Worm (Caenorhabditis elegans): ENCODE measurements around the gene nhr-147.
"Not testable (repeated sequence)": the region's sequence is repeated elsewhere in the genome, so short reads cannot be mapped to it uniquely, and the experiment has no call there.

The nhr-147 gene

DNA sequence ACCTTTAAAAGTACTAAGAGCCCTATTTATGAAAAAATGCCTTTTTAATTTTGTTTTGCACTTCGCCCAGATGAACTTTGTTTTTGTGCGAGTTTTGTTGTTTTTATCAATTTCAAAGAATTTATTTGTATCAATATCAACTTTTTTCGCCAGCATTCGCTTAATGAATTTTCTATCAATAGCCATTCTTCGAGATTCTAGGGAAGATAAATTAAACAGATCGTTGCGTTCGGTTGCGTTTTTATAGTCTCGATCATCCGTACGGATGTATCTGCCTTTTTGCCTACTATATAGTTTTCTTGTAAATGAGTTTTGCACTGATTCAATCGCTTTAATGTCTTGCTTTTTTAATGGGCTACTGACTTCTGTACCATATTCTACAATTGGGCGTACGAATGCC is at the start of gene nhr-147:
Gene nhr-147 (plus strand): TSS at position 301 of the 400 bp plus-strand sequence.
- TF ChIP-seq unc-55 (GFP tag; optimal IDR thresholded peaks at IDR 0.05); ztf-1 (GFP tag; conservative IDR thresholded peaks at IDR 0.05); crh-2 (tag; optimal IDR thresholded peaks at IDR 0.05): not testable (repeated sequence)

DNA sequence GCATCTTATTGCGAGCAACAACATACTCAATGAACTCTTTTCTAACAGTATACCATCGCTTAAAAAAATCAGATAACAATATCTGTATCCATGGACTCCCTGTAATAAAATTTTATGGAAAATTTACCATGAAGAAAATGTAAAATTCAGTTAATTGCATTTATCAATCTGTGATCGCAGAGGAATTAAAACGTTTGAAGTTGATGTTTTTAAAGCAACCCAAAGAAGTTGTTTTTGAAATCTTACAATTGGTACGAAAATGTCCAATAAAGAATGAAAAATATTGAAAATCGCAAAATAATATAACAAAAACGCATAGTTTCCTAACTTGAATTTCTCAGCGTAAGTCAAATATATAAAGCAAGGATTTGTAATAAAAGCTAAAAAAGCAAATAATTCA is 48.3 kb upstream of the nhr-147 start, which contains the start of gene srj-32:
Gene srj-32 (minus strand): TSS at position 101 of the 400 bp plus-strand sequence.
- TF ChIP-seq unc-62 (GFP tag; optimal IDR thresholded peaks at IDR 0.05) (no peak), snpc-4 (tag; optimal IDR thresholded peaks at IDR 0.05) (no peak), sma-3 (GFP tag; optimal IDR thresholded peaks at IDR 0.05) (no peak), nhr-6 (tag; optimal IDR thresholded peaks at IDR 0.05) (no peak), ZK546.5 (tag; optimal IDR thresholded peaks at IDR 0.05) (no peak), dmd-4 (tag; optimal IDR thresholded peaks at IDR 0.05) (no peak), skn-1 (tag; optimal IDR thresholded peaks at IDR 0.05) (no peak), lsy-2 (tag; optimal IDR thresholded peaks at IDR 0.05) (no peak), mdl-1 (tag; optimal IDR thresholded peaks at IDR 0.05) (no peak), crh-2 (tag; optimal IDR thresholded peaks at IDR 0.05) (no peak), ztf-1 (GFP tag; conservative IDR thresholded peaks at IDR 0.05) (no peak), alr-1 (tag; optimal IDR thresholded peaks at IDR 0.05) (no peak), ceh-82 (tag; optimal IDR thresholded peaks at IDR 0.05) (no peak), lin-13 (GFP tag; optimal IDR thresholded peaks at IDR 0.05) (no peak)

DNA sequence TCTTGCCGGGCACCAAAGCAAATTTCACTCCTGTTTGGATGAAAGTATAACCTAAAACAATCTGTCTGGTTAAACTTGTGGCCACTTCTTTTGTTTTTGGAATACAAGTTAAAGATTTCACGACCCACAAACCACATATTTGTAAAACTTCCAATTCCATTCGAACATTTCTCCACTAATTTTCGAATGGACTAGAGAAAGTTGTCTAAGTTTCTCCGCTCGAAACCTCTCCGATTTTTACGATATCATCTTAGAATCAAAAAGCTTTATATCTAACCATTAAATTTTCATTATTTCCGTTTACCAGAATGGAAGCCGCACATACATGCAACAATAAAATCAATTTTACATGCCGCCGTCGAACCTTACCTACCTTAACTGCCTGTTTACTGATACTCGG is 47.1 kb upstream of the nhr-147 start, which contains the start of gene F07G11.3:
Gene F07G11.3 (plus strand): TSS at position 301 of the 400 bp plus-strand sequence.
- TF ChIP-seq gmeb-1 (tag; optimal IDR thresholded peaks at IDR 0.05) = no peak
- no peak for TF ChIP-seq ceh-82 (tag; optimal IDR thresholded peaks at IDR 0.05)
- TF ChIP-seq nhr-21 (tag; optimal IDR thresholded peaks at IDR 0.05) = no peak
- TF ChIP-seq sma-3 (GFP tag; optimal IDR thresholded peaks at IDR 0.05) = no peak
- TF ChIP-seq nhr-12 (tag; optimal IDR thresholded peaks at IDR 0.05) = no peak
- TF ChIP-seq skn-1 (tag; optimal IDR thresholded peaks at IDR 0.05) = no peak
- no peak for TF ChIP-seq ama-1 (optimal IDR thresholded peaks at IDR 0.05)
- TF ChIP-seq crh-2 (tag; optimal IDR thresholded peaks at IDR 0.05) = no peak
- TF ChIP-seq nhr-23 (tag; optimal IDR thresholded peaks at IDR 0.05) = no peak
- TF ChIP-seq nhr-10 (tag; optimal IDR thresholded peaks at IDR 0.05) = no peak
- TF ChIP-seq ceh-16 (tag; optimal IDR thresholded peaks at IDR 0.05) = no peak
- TF ChIP-seq sem-4 (tag; optimal IDR thresholded peaks at IDR 0.05) = no peak
- TF ChIP-seq nhr-25 (tag; optimal IDR thresholded peaks at IDR 0.05) = no peak
- TF ChIP-seq lin-11 (tag; optimal IDR thresholded peaks at IDR 0.05) = no peak
- TF ChIP-seq ztf-4 (tag; optimal IDR thresholded peaks at IDR 0.05) = no peak
- TF ChIP-seq mdl-1 (tag; optimal IDR thresholded peaks at IDR 0.05) = no peak
- no peak for TF ChIP-seq lin-13 (GFP tag; optimal IDR thresholded peaks at IDR 0.05)
- TF ChIP-seq unc-62 (GFP tag; optimal IDR thresholded peaks at IDR 0.05) = no peak

DNA sequence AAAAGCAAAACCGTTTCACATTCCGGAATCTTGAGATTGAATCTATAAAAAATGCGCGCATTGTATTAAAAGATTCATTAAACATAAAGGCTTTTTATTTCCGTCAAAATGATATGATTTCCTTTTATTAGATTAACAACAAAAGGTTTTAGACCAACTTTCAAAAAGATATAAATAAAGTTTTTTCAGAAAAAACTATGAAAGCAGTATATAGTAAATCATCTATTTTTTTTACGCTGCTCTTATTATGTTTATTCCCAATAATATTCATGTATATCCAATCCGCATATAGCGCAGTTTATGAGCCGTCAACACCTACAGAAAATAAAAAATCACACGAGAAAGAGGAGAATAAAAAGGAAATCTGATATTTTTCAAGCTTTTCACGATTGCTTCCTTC is 41.1 kb upstream of the nhr-147 start, which contains the start of gene F07G11.2:
Gene F07G11.2 (plus strand): TSS at position 301 of the 400 bp plus-strand sequence.
- not testable (repeated sequence) for TF ChIP-seq skn-1 (tag; optimal IDR thresholded peaks at IDR 0.05); sma-3 (GFP tag; optimal IDR thresholded peaks at IDR 0.05); F13H6.1 (tag; optimal IDR thresholded peaks at IDR 0.05)

DNA sequence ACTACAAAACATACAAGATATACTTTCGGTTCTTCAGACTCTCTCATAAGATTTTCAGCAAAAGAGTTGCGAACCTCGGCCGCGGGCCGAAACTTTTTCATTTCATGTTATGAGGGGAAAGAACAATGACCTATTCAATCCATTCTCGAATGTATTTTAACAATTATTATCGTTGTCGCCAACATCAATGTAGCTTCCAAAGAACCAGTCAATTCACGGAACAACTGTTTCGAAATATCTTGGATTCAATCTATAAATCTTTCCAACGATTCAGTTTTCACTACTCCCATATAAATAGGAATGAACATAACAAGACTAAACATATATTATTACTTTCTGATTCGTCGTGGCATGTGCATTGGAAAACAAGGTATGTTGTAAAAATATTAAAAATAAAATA is 38.5 kb upstream of the nhr-147 start, which contains the start of gene F07G11.1:
Gene F07G11.1 (plus strand): TSS at position 301 of the 400 bp plus-strand sequence.
- TF ChIP-seq aly-2 (tag; optimal IDR thresholded peaks at IDR 0.05) = no peak
- no peak for TF ChIP-seq lsy-2 (tag; optimal IDR thresholded peaks at IDR 0.05)
- TF ChIP-seq fos-1 (tag; optimal IDR thresholded peaks at IDR 0.05) = no peak
- no peak for TF ChIP-seq R02D3.7 (tag; optimal IDR thresholded peaks at IDR 0.05)
- no peak for TF ChIP-seq lin-13 (GFP tag; optimal IDR thresholded peaks at IDR 0.05)
- no peak for TF ChIP-seq ceh-82 (tag; optimal IDR thresholded peaks at IDR 0.05)
- no peak for TF ChIP-seq nhr-129 (tag; optimal IDR thresholded peaks at IDR 0.05)
- TF ChIP-seq nhr-21 (tag; optimal IDR thresholded peaks at IDR 0.05) = no peak
- TF ChIP-seq ztf-4 (tag; optimal IDR thresholded peaks at IDR 0.05) = no peak
- TF ChIP-seq egl-27 (tag; optimal IDR thresholded peaks at IDR 0.05) = no peak
- TF ChIP-seq lin-39 (tag; optimal IDR thresholded peaks at IDR 0.05) = no peak
- no peak for TF ChIP-seq nhr-12 (tag; optimal IDR thresholded peaks at IDR 0.05)
- no peak for TF ChIP-seq nhr-77 (tag; optimal IDR thresholded peaks at IDR 0.05)
- TF ChIP-seq sma-9 (GFP tag; optimal IDR thresholded peaks at IDR 0.05) = no peak
- no peak for TF ChIP-seq sma-9 (tag; optimal IDR thresholded peaks at IDR 0.05)
- no peak for TF ChIP-seq crh-2 (tag; optimal IDR thresholded peaks at IDR 0.05)
